Worm (Caenorhabditis elegans) whole organism, L3 larva: ENCODE measurements around the gene lsm-3.

Experiments used
- ama-1 ChIP-seq: fragments of 150-350 bp; optimal IDR thresholded peaks from 2 replicates; lab custom pipeline; 2018
- ceh-9 ChIP-seq: sonication (generic microtip); optimal IDR thresholded peaks from 2 replicates; lab custom pipeline; 2018; ENCODE audit warnings: missing biosample characterization, missing genetic modification characterization
- mml-1 ChIP-seq: fragments of 150-350 bp; sonication (generic microtip); optimal IDR thresholded peaks from 3 replicates; lab custom pipeline; 2014; ENCODE audit warnings: missing biosample characterization, missing genetic modification characterization
- nhr-25 ChIP-seq: sonication (generic microtip); optimal IDR thresholded peaks from 2 replicates; lab custom pipeline; 2017; ENCODE audit warnings: missing biosample characterization, missing genetic modification characterization
- pha-4 ChIP-seq: fragments of 150-350 bp; optimal IDR thresholded peaks from 2 replicates; lab custom pipeline; 2014; ENCODE audit warnings: missing biosample characterization, missing genetic modification reagents, missing genetic modification characterization
- pqm-1 ChIP-seq: fragments of 150-350 bp; optimal IDR thresholded peaks from 2 replicates; lab custom pipeline; 2017; ENCODE audit warnings: missing biosample characterization, missing genetic modification characterization, inconsistent platforms
- unc-39 ChIP-seq: sonication (generic microtip); optimal IDR thresholded peaks from 4 replicates; lab custom pipeline; 2017; ENCODE audit warnings: missing biosample characterization, missing genetic modification characterization
- zag-1 ChIP-seq: fragments of 150-350 bp; optimal IDR thresholded peaks from 2 replicates; lab custom pipeline; 2014; ENCODE audit warnings: missing biosample characterization, missing genetic modification characterization
- ztf-11 ChIP-seq: fragments of 150-350 bp; optimal IDR thresholded peaks from 2 replicates; lab custom pipeline; 2014; ENCODE audit warnings: missing biosample characterization, missing genetic modification characterization

- TF ChIP-seq zag-1 (tag; lab: Kevin White, UChicago) (no peak), mml-1 (tag; lab: Kevin White, UChicago) (no peak), ama-1 (lab: Kevin White, UChicago) (no peak), ztf-11 (tag; lab: Kevin White, UChicago) (no peak), unc-39 (tag; lab: Kevin White, UChicago) (no peak), nhr-25 (no peak), pha-4 (tag; lab: Kevin White, UChicago) (no peak), ceh-9 (tag; lab: Kevin White, UChicago) (no peak), pqm-1 (no peak)
Measured at ce11 chrIV:13358488-13358887, 28.5 kb upstream of the lsm-3 start, which contains the start of gene W02A2.8.
